Worm (Caenorhabditis elegans): Measurements from ENCODE around the gene C43F9.5.

C43F9.5 gene

ce11 chrIV:10590649-10591048 lies at the start of gene C43F9.5, which contains the start of gene nkb-2:
Gene C43F9.5 (minus strand): TSS chrIV:10590749.
Gene nkb-2 (plus strand): TSS chrIV:10590925.
- TF ChIP-seq blmp-1 (tag; optimal IDR thresholded peaks at IDR 0.05; ENCODE audit: insufficient read depth) (no peak), alr-1 (tag; optimal IDR thresholded peaks at IDR 0.05) (no peak)

ce11 chrIV:10638977-10639376 lies 48.4 kb upstream of the C43F9.5 start, which contains the start of gene F56C4.2:
Gene F56C4.2 (plus strand): TSS chrIV:10639277.
- TF ChIP-seq C34F6.9 (tag; optimal IDR thresholded peaks at IDR 0.05), result no peak
- no peak for TF ChIP-seq sem-4 (tag; optimal IDR thresholded peaks at IDR 0.05)
- TF ChIP-seq F13H6.1 (tag; optimal IDR thresholded peaks at IDR 0.05), result no peak
- TF ChIP-seq nhr-11 (tag; optimal IDR thresholded peaks at IDR 0.05), result no peak
- TF ChIP-seq Y55F3AM.14 (GFP tag; optimal IDR thresholded peaks at IDR 0.05), result no peak
- TF ChIP-seq ZK546.5 (tag; optimal IDR thresholded peaks at IDR 0.05), result no peak
- no peak for TF ChIP-seq elt-1 (tag; optimal IDR thresholded peaks at IDR 0.05)
- TF ChIP-seq ceh-16 (tag; optimal IDR thresholded peaks at IDR 0.05), result no peak
- TF ChIP-seq peb-1 (tag; optimal IDR thresholded peaks at IDR 0.05), result no peak
- TF ChIP-seq aly-2 (tag; optimal IDR thresholded peaks at IDR 0.05), result no peak
- TF ChIP-seq ceh-82 (tag; optimal IDR thresholded peaks at IDR 0.05), result no peak
- TF ChIP-seq lin-13 (GFP tag; optimal IDR thresholded peaks at IDR 0.05), result no peak
- no peak for TF ChIP-seq egl-27 (tag; optimal IDR thresholded peaks at IDR 0.05)
- TF ChIP-seq nhr-12 (tag; optimal IDR thresholded peaks at IDR 0.05), result no peak
- no peak for TF ChIP-seq nhr-25 (tag; optimal IDR thresholded peaks at IDR 0.05)
- no peak for TF ChIP-seq skn-1 (tag; optimal IDR thresholded peaks at IDR 0.05)
- no peak for TF ChIP-seq snpc-4 (tag; optimal IDR thresholded peaks at IDR 0.05)

- no peak for TF ChIP-seq lin-13 (GFP tag; optimal IDR thresholded peaks at IDR 0.05)
- no peak for TF ChIP-seq ztf-11 (tag; optimal IDR thresholded peaks at IDR 0.05)
- no peak for TF ChIP-seq lin-39 (tag; optimal IDR thresholded peaks at IDR 0.05)
- TF ChIP-seq alr-1 (tag; optimal IDR thresholded peaks at IDR 0.05), result no peak
- TF ChIP-seq ztf-1 (GFP tag; conservative IDR thresholded peaks at IDR 0.05), result no peak
- TF ChIP-seq ama-1 (optimal IDR thresholded peaks at IDR 0.05), result no peak
- TF ChIP-seq zag-1 (tag; optimal IDR thresholded peaks at IDR 0.05), result no peak
- TF ChIP-seq C34F6.9 (tag; optimal IDR thresholded peaks at IDR 0.05), result no peak
- no peak for TF ChIP-seq nhr-129 (tag; optimal IDR thresholded peaks at IDR 0.05)
- no peak for TF ChIP-seq fos-1 (tag; optimal IDR thresholded peaks at IDR 0.05)
- no peak for TF ChIP-seq Y55F3AM.14 (GFP tag; optimal IDR thresholded peaks at IDR 0.05)
- no peak for TF ChIP-seq dmd-4 (tag; optimal IDR thresholded peaks at IDR 0.05)
These were observed 46.1 kb upstream of the C43F9.5 start, which contains the start of gene F56C4.1 for ce11 chrIV:10636649-10637048. Gene F56C4.1 (plus strand): TSS chrIV:10636949.

- no peak for TF ChIP-seq lin-13 (GFP tag; optimal IDR thresholded peaks at IDR 0.05)
- peak; percentile 41 for TF ChIP-seq fos-1 (tag; optimal IDR thresholded peaks at IDR 0.05)
- no peak for TF ChIP-seq nhr-237 (tag; optimal IDR thresholded peaks at IDR 0.05)
- no peak for TF ChIP-seq lin-39 (tag; optimal IDR thresholded peaks at IDR 0.05)
- no peak for TF ChIP-seq nhr-23 (tag; optimal IDR thresholded peaks at IDR 0.05)
- TF ChIP-seq crh-2 (tag; optimal IDR thresholded peaks at IDR 0.05), result peak; percentile 55
- no peak for TF ChIP-seq mbf-1 (tag; optimal IDR thresholded peaks at IDR 0.05)
- no peak for TF ChIP-seq sem-4 (tag; optimal IDR thresholded peaks at IDR 0.05)
- TF ChIP-seq nhr-21 (tag; optimal IDR thresholded peaks at IDR 0.05), result no peak
These were observed 40.5 kb upstream of the C43F9.5 start, which contains the start of gene F56C4.4 for ce11 chrIV:10630953-10631554. Gene F56C4.4 (minus strand): TSS chrIV:10631267.

- no peak for TF ChIP-seq lin-13 (GFP tag; optimal IDR thresholded peaks at IDR 0.05)
- TF ChIP-seq nhr-6 (tag; optimal IDR thresholded peaks at IDR 0.05), result no peak
- TF ChIP-seq nhr-11 (tag; optimal IDR thresholded peaks at IDR 0.05), result no peak
- TF ChIP-seq ZK546.5 (tag; optimal IDR thresholded peaks at IDR 0.05), result no peak
- TF ChIP-seq gmeb-1 (tag; optimal IDR thresholded peaks at IDR 0.05), result no peak
- peak; percentile 53 for TF ChIP-seq fos-1 (tag; optimal IDR thresholded peaks at IDR 0.05)
- TF ChIP-seq mab-5 (tag; optimal IDR thresholded peaks at IDR 0.05), result no peak
These were observed 38.2 kb upstream of the C43F9.5 start, which contains the start of gene R09H10.5 for ce11 chrIV:10628724-10629123. Gene R09H10.5 (minus strand): TSS chrIV:10628829.

All from whole organism, L2 larva.